Worm (Caenorhabditis elegans) whole organism, late embryonic: ENCODE measurements around the gene F54E2.5.

Experiments used
- C38D4.7 ChIP-seq: fragments of 200-800 bp; sonication (Bioruptor generic); optimal IDR thresholded peaks from 2 replicates; lab custom pipeline; 2018; ENCODE audit warnings: mild to moderate bottlenecking, missing genetic modification characterization, moderate library complexity, missing compliant biosample characterization
- K02D7.2 ChIP-seq: sonication (generic microtip); optimal IDR thresholded peaks from 2 replicates; lab custom pipeline; 2017; ENCODE audit warnings: mild to moderate bottlenecking, missing genetic modification characterization, missing compliant biosample characterization
- K09A11.1 ChIP-seq: sonication (generic microtip); optimal IDR thresholded peaks from 2 replicates; lab custom pipeline; 2017; ENCODE audit warnings: antibody characterized with exemption, mild to moderate bottlenecking, missing genetic modification characterization, missing compliant biosample characterization; ENCODE audit not compliant: insufficient read depth
- ceh-18 ChIP-seq: sonication (generic microtip); optimal IDR thresholded peaks from 2 replicates; lab custom pipeline; 2016; ENCODE audit warnings: missing genetic modification characterization, missing compliant biosample characterization
- ceh-24 ChIP-seq: sonication (generic microtip); optimal IDR thresholded peaks from 2 replicates; lab custom pipeline; 2016; ENCODE audit warnings: mild to moderate bottlenecking, missing genetic modification characterization, missing compliant biosample characterization
- ceh-31 ChIP-seq: sonication (generic microtip); optimal IDR thresholded peaks from 2 replicates; lab custom pipeline; 2016; ENCODE audit warnings: missing genetic modification characterization, missing compliant biosample characterization
- ceh-9 ChIP-seq: sonication (generic microtip); optimal IDR thresholded peaks from 2 replicates; lab custom pipeline; 2016; ENCODE audit warnings: mild to moderate bottlenecking, missing genetic modification characterization, inconsistent platforms, missing compliant biosample characterization
- elt-2 ChIP-seq: sonication (generic microtip); optimal IDR thresholded peaks from 2 replicates; lab custom pipeline; 2016; ENCODE audit warnings: missing genetic modification reagents, missing genetic modification characterization, missing compliant biosample characterization
- ets-4 ChIP-seq: sonication (generic microtip); optimal IDR thresholded peaks from 2 replicates; lab custom pipeline; 2016; ENCODE audit warnings: missing genetic modification characterization, missing compliant biosample characterization
- eyg-1 ChIP-seq: sonication (generic microtip); optimal IDR thresholded peaks from 2 replicates; lab custom pipeline; 2016; ENCODE audit warnings: missing genotype, missing genetic modification characterization, missing compliant biosample characterization
- fkh-6 ChIP-seq: sonication (generic microtip); optimal IDR thresholded peaks from 2 replicates; lab custom pipeline; 2016; ENCODE audit warnings: missing genetic modification characterization, missing compliant biosample characterization
- hlh-13 ChIP-seq: fragments of 200-800 bp; sonication (Bioruptor generic); optimal IDR thresholded peaks from 2 replicates; lab custom pipeline; 2018; ENCODE audit warnings: mild to moderate bottlenecking, missing genetic modification characterization, missing compliant biosample characterization
- hlh-15 ChIP-seq: sonication (generic microtip); optimal IDR thresholded peaks from 2 replicates; lab custom pipeline; 2016; ENCODE audit warnings: missing genetic modification characterization, missing compliant biosample characterization
- hlh-6 ChIP-seq: sonication (generic microtip); optimal IDR thresholded peaks from 2 replicates; lab custom pipeline; 2016; ENCODE audit warnings: missing genotype, missing genetic modification characterization, missing compliant biosample characterization
- hlh-8 ChIP-seq: sonication (generic microtip); optimal IDR thresholded peaks from 2 replicates; lab custom pipeline; 2016; ENCODE audit warnings: missing genotype, missing genetic modification characterization, missing compliant biosample characterization
- lim-6 ChIP-seq: sonication (generic microtip); optimal IDR thresholded peaks from 2 replicates; lab custom pipeline; 2016; ENCODE audit warnings: missing genetic modification characterization, missing compliant biosample characterization
- nhr-232 ChIP-seq: sonication (generic microtip); optimal IDR thresholded peaks from 2 replicates; lab custom pipeline; 2016; ENCODE audit warnings: missing genetic modification characterization, missing compliant biosample characterization
- npax-4 ChIP-seq: sonication (generic microtip); optimal IDR thresholded peaks from 2 replicates; lab custom pipeline; 2016; ENCODE audit warnings: missing genetic modification characterization, missing compliant biosample characterization
- pag-3 ChIP-seq: sonication (generic microtip); optimal IDR thresholded peaks from 2 replicates; lab custom pipeline; 2016; ENCODE audit warnings: missing compliant biosample characterization, missing genetic modification characterization, borderline replicate concordance
- pha-4 ChIP-seq: fragments of 150-350 bp; optimal IDR thresholded peaks from 2 replicates; lab custom pipeline; 2018; ENCODE audit warnings: missing biosample characterization, missing genetic modification reagents, missing genetic modification characterization
- ref-2 ChIP-seq: sonication (generic microtip); optimal IDR thresholded peaks from 2 replicates; lab custom pipeline; 2016; ENCODE audit warnings: missing genetic modification characterization, missing compliant biosample characterization
- rnt-1 ChIP-seq: sonication (generic microtip); optimal IDR thresholded peaks from 2 replicates; lab custom pipeline; 2016; ENCODE audit warnings: missing genetic modification characterization, missing compliant biosample characterization
- sdc-2 ChIP-seq: sonication (generic microtip); optimal IDR thresholded peaks from 2 replicates; lab custom pipeline; 2016; ENCODE audit warnings: missing genotype, missing genetic modification characterization, missing compliant biosample characterization
- tbx-2 ChIP-seq: sonication (generic microtip); optimal IDR thresholded peaks from 2 replicates; lab custom pipeline; 2016; ENCODE audit warnings: missing genetic modification characterization, missing compliant biosample characterization
- ttx-3 ChIP-seq: sonication (generic microtip); optimal IDR thresholded peaks from 2 replicates; lab custom pipeline; 2016; ENCODE audit warnings: missing genetic modification reagents, missing genetic modification characterization, missing compliant biosample characterization
- unc-3 ChIP-seq, 2 experiments: fragments of 200-800 bp in 1 of 2; sonication (Bioruptor generic) in 1 of 2; sonication (generic microtip) in 1 of 2; conservative IDR thresholded peaks in 1 of 2; optimal IDR thresholded peaks in 1 of 2; 2 replicates each; pipeline versions ENCODE4 v1.3.6 to Lab custom; 2016 to 2022; ENCODE audit warnings: missing compliant biosample characterization in 2 of 2, missing genetic modification characterization in 2 of 2, missing genetic modification reagents in 1 of 2
- unc-55 ChIP-seq: sonication (generic microtip); optimal IDR thresholded peaks from 2 replicates; lab custom pipeline; 2017; ENCODE audit warnings: missing biosample characterization, missing genetic modification reagents, missing genetic modification characterization
- zip-5 ChIP-seq: sonication (generic microtip); optimal IDR thresholded peaks from 2 replicates; lab custom pipeline; 2016; ENCODE audit warnings: missing genetic modification characterization, missing compliant biosample characterization

F54E2.5 gene

DNA sequence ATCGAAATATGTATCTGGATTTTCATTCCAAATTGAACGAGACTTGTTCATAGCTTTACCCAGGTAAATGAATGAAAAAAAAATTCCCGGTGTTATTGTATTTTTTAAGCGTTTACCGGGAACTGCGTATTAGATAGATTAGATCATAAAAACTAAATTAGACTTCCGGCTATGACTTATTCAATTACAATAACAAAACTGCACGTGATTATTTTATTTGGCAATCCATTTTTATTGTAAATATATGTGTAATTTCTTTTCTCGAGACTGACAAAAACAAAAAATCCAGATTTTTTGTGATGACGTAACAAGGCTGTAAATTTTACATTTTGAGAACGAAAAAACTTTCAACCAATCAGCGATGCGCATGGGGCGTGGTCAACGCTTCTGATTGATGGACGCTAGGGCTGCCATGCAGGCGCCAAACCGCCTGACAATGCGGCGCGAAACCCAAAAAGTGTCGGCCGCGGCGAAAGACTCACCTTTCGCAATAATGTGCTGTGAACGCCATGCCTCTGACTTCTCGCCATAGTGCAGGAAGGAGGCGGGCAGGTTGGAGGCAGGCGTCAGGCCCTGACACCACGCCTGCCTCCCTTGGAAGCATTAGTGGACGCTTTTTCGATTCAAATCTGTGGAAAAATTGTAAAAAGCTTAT, 5.9 kb upstream of the F54E2.5 start, which contains the start of gene srh-36:
TSS of gene srh-36 (minus strand) at position 51 of the 655 bp plus-strand sequence.
- TF ChIP-seq tbx-2 (tag; lab: Kevin White, UChicago), result no peak
- no peak for TF ChIP-seq hlh-15 (tag; lab: Kevin White, UChicago)
- TF ChIP-seq pha-4, result no peak
- no peak for TF ChIP-seq nhr-232 (tag; lab: Kevin White, UChicago)
- no peak for TF ChIP-seq hlh-13
- TF ChIP-seq eyg-1 (tag; lab: Kevin White, UChicago), result no peak
- TF ChIP-seq zip-5 (tag; lab: Kevin White, UChicago), result no peak
- TF ChIP-seq, all 69 proteins: peak for 0

- no peak for TF ChIP-seq hlh-13
- no peak for TF ChIP-seq K09A11.1
- no peak for TF ChIP-seq ceh-31 (tag; lab: Kevin White, UChicago)
- no peak for TF ChIP-seq sdc-2 (tag; lab: Kevin White, UChicago)
- TF ChIP-seq C38D4.7 (GFP tag; lab: Kevin White, UChicago), result no peak
- TF ChIP-seq hlh-8 (tag; lab: Kevin White, UChicago), result no peak
- no peak for TF ChIP-seq ceh-24 (tag; lab: Kevin White, UChicago)
- TF ChIP-seq unc-55 (GFP tag; lab: Kevin White, UChicago), result no peak
- no peak for TF ChIP-seq unc-3 (GFP tag; conservative IDR thresholded peaks at IDR 0.05; lab: Robert Waterston, UW)
- no peak for TF ChIP-seq unc-3 (tag; optimal IDR thresholded peaks at IDR 0.05; lab: Kevin White, UChicago)
Observed at ce11 chrV:2818117-2818516, 2.3 kb upstream of the F54E2.5 start, which contains the start of gene srt-34. Gene srt-34 (minus strand): TSS chrV:2818217.

- TF ChIP-seq ref-2 (tag; lab: Kevin White, UChicago), result no peak
- TF ChIP-seq K02D7.2, result no peak
- no peak for TF ChIP-seq tbx-2 (tag; lab: Kevin White, UChicago)
- no peak for TF ChIP-seq hlh-13
- no peak for TF ChIP-seq nhr-232 (tag; lab: Kevin White, UChicago)
- TF ChIP-seq pha-4, result no peak
Observed at ce11 chrV:2813856-2814255, 2.0 kb downstream of the F54E2.5 start, which contains the start of gene F54E2.9. Gene F54E2.9 (minus strand): TSS chrV:2813987.

ce11 chrV:2810164-2810563, 5.7 kb downstream of the F54E2.5 start, which contains the start of gene F54E2.1:
Gene F54E2.1 (plus strand): TSS chrV:2810398.
- peak; percentile 45 for TF ChIP-seq elt-2 (tag; lab: Kevin White, UChicago)
- no peak for TF ChIP-seq hlh-6 (tag; lab: Kevin White, UChicago)
- TF ChIP-seq hlh-15 (tag; lab: Kevin White, UChicago), result no peak
- TF ChIP-seq pha-4, result no peak
- TF ChIP-seq npax-4 (tag; lab: Kevin White, UChicago), result no peak

DNA sequence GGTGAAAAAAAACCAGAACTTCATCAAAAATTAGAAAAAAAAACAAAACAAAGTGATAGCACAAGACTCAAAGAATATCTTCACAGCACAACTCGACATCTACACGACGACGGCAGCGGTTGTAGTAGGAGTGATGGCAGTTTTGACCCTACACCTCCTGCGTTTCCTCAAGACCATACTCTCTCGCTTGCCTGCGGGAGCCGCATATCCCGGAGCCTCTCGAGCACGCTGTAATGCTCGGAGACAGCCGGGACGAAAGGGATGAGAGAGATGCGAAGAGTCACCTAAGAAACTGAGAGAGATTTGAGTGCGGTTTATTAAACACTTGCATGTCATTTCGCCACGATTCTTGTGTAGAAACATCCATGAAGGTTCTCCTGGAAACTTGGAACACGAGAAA, 6.4 kb downstream of the F54E2.5 start:
- TF ChIP-seq hlh-15 (tag; lab: Kevin White, UChicago), result no peak
- no peak for TF ChIP-seq ets-4
- TF ChIP-seq lim-6 (tag; lab: Kevin White, UChicago), result no peak
- TF ChIP-seq rnt-1 (tag; lab: Kevin White, UChicago), result peak; percentile 82
- no peak for TF ChIP-seq ttx-3 (tag; lab: Kevin White, UChicago)
- peak; percentile 45 for TF ChIP-seq ceh-18 (tag; lab: Kevin White, UChicago)
- no peak for TF ChIP-seq fkh-6 (tag; lab: Kevin White, UChicago)
- TF ChIP-seq hlh-6 (tag; lab: Kevin White, UChicago), result no peak
- no peak for TF ChIP-seq ceh-9 (tag; lab: Kevin White, UChicago)

DNA sequence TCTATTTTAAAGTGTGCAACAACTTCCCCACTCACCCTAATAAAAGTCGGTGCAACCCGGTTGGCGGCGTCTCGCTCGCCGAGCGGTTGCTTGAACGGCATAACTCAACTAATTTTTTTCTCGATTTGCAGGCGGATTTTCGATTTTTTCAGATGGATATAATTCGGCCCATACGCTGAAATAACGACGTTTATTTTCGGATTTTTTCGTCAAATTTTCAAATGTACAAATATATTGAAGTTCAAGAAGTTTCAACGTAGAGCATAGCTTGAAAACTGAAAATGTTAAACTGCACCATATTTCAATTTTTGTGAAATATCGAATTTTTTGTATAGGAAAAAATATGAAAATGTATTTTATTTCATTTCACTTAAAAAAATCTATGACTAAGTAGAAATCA, 8.1 kb downstream of the F54E2.5 start, which contains the start of gene ketn-1:
TSS of gene ketn-1 (minus strand) at position 101 of the 400 bp plus-strand sequence.
- no peak for TF ChIP-seq K02D7.2
- TF ChIP-seq pag-3 (tag; lab: Kevin White, UChicago), result no peak
- no peak for TF ChIP-seq K09A11.1
